Worm (Caenorhabditis elegans) whole organism, late embryonic: Measurements from ENCODE around the gene Y70C5C.1.

ENCODE experiments used
- C38D4.7 ChIP-seq: fragments of 200-800 bp; sonication (Bioruptor generic); optimal IDR thresholded peaks from 2 replicates; lab custom pipeline; 2018; ENCODE audit warnings: mild to moderate bottlenecking, missing genetic modification characterization, moderate library complexity, missing compliant biosample characterization
- F13H6.1 ChIP-seq: sonication (generic microtip); optimal IDR thresholded peaks from 2 replicates; lab custom pipeline; 2016; ENCODE audit warnings: missing genetic modification characterization, missing compliant biosample characterization
- K02D7.2 ChIP-seq: sonication (generic microtip); optimal IDR thresholded peaks from 2 replicates; lab custom pipeline; 2017; ENCODE audit warnings: mild to moderate bottlenecking, missing genetic modification characterization, missing compliant biosample characterization
- K09A11.1 ChIP-seq: sonication (generic microtip); optimal IDR thresholded peaks from 2 replicates; lab custom pipeline; 2017; ENCODE audit warnings: antibody characterized with exemption, mild to moderate bottlenecking, missing genetic modification characterization, missing compliant biosample characterization; ENCODE audit not compliant: insufficient read depth
- ceh-18 ChIP-seq: sonication (generic microtip); optimal IDR thresholded peaks from 2 replicates; lab custom pipeline; 2016; ENCODE audit warnings: missing genetic modification characterization, missing compliant biosample characterization
- ceh-2 ChIP-seq: sonication (generic microtip); optimal IDR thresholded peaks from 2 replicates; lab custom pipeline; 2016; ENCODE audit warnings: missing genotype, missing genetic modification characterization, missing compliant biosample characterization
- ceh-22 ChIP-seq: sonication (generic microtip); optimal IDR thresholded peaks from 2 replicates; lab custom pipeline; 2017; ENCODE audit warnings: missing biosample characterization, missing genetic modification characterization
- ceh-24 ChIP-seq: sonication (generic microtip); optimal IDR thresholded peaks from 2 replicates; lab custom pipeline; 2016; ENCODE audit warnings: mild to moderate bottlenecking, missing genetic modification characterization, missing compliant biosample characterization
- ceh-31 ChIP-seq: sonication (generic microtip); optimal IDR thresholded peaks from 2 replicates; lab custom pipeline; 2016; ENCODE audit warnings: missing genetic modification characterization, missing compliant biosample characterization
- ceh-34 ChIP-seq: sonication (generic microtip); optimal IDR thresholded peaks from 2 replicates; lab custom pipeline; 2016; ENCODE audit warnings: mild to moderate bottlenecking, missing genetic modification characterization, missing compliant biosample characterization
- ceh-45 ChIP-seq: fragments of 200-800 bp; sonication (Bioruptor generic); IDR thresholded peaks from 2 replicates; pipeline ENCODE4 v1.3.6; 2022; ENCODE audit warnings: missing genetic modification reagents, missing genetic modification characterization, missing compliant biosample characterization
- ceh-48 ChIP-seq: sonication (generic microtip); optimal IDR thresholded peaks from 2 replicates; lab custom pipeline; 2016; ENCODE audit warnings: missing genetic modification characterization, inconsistent platforms, missing compliant biosample characterization
- ceh-6 ChIP-seq: fragments of 200-800 bp; sonication (Bioruptor generic); optimal IDR thresholded peaks from 2 replicates; lab custom pipeline; 2018; ENCODE audit warnings: mild to moderate bottlenecking, missing genetic modification characterization, missing compliant biosample characterization
- dmd-4 ChIP-seq: sonication (generic microtip); optimal IDR thresholded peaks from 2 replicates; lab custom pipeline; 2016; ENCODE audit warnings: borderline replicate concordance, missing genetic modification characterization, missing compliant biosample characterization
- dve-1 ChIP-seq: sonication (generic microtip); optimal IDR thresholded peaks from 2 replicates; lab custom pipeline; 2017; ENCODE audit warnings: antibody characterized with exemption, mild to moderate bottlenecking, missing genetic modification characterization, missing compliant biosample characterization
- elt-2 ChIP-seq: sonication (generic microtip); optimal IDR thresholded peaks from 2 replicates; lab custom pipeline; 2016; ENCODE audit warnings: missing genetic modification reagents, missing genetic modification characterization, missing compliant biosample characterization
- ets-4 ChIP-seq: sonication (generic microtip); optimal IDR thresholded peaks from 2 replicates; lab custom pipeline; 2016; ENCODE audit warnings: missing genetic modification characterization, missing compliant biosample characterization
- eyg-1 ChIP-seq: sonication (generic microtip); optimal IDR thresholded peaks from 2 replicates; lab custom pipeline; 2016; ENCODE audit warnings: missing genotype, missing genetic modification characterization, missing compliant biosample characterization
- gmeb-2 ChIP-seq: sonication (generic microtip); optimal IDR thresholded peaks from 2 replicates; lab custom pipeline; 2016; ENCODE audit warnings: missing genetic modification characterization, inconsistent platforms, missing compliant biosample characterization
- hlh-13 ChIP-seq: fragments of 200-800 bp; sonication (Bioruptor generic); optimal IDR thresholded peaks from 2 replicates; lab custom pipeline; 2018; ENCODE audit warnings: mild to moderate bottlenecking, missing genetic modification characterization, missing compliant biosample characterization
- hlh-15 ChIP-seq: sonication (generic microtip); optimal IDR thresholded peaks from 2 replicates; lab custom pipeline; 2016; ENCODE audit warnings: missing genetic modification characterization, missing compliant biosample characterization
- hlh-30 ChIP-seq: sonication (generic microtip); optimal IDR thresholded peaks from 2 replicates; lab custom pipeline; 2017; ENCODE audit warnings: antibody characterized with exemption, missing genetic modification characterization, missing compliant biosample characterization; ENCODE audit not compliant: insufficient read depth
- hlh-6 ChIP-seq: sonication (generic microtip); optimal IDR thresholded peaks from 2 replicates; lab custom pipeline; 2016; ENCODE audit warnings: missing genotype, missing genetic modification characterization, missing compliant biosample characterization
- hlh-8 ChIP-seq: sonication (generic microtip); optimal IDR thresholded peaks from 2 replicates; lab custom pipeline; 2016; ENCODE audit warnings: missing genotype, missing genetic modification characterization, missing compliant biosample characterization
- lin-11 ChIP-seq: fragments of 200-800 bp; sonication (Bioruptor generic); optimal IDR thresholded peaks from 2 replicates; lab custom pipeline; 2018; ENCODE audit warnings: mild to moderate bottlenecking, missing genetic modification characterization, missing compliant biosample characterization
- madf-2 ChIP-seq: sonication (generic microtip); optimal IDR thresholded peaks from 2 replicates; lab custom pipeline; 2017; ENCODE audit warnings: missing genetic modification characterization, missing compliant biosample characterization
- mec-3 ChIP-seq: sonication (generic microtip); optimal IDR thresholded peaks from 2 replicates; lab custom pipeline; 2016; ENCODE audit warnings: borderline replicate concordance, missing genetic modification characterization, missing compliant biosample characterization
- nfya-1 ChIP-seq: sonication (generic microtip); optimal IDR thresholded peaks from 2 replicates; lab custom pipeline; 2017; ENCODE audit warnings: missing genetic modification characterization, mild to moderate bottlenecking, missing compliant biosample characterization, antibody characterized with exemption, moderate library complexity
- nhr-232 ChIP-seq: sonication (generic microtip); optimal IDR thresholded peaks from 2 replicates; lab custom pipeline; 2016; ENCODE audit warnings: missing genetic modification characterization, missing compliant biosample characterization
- npax-4 ChIP-seq: sonication (generic microtip); optimal IDR thresholded peaks from 2 replicates; lab custom pipeline; 2016; ENCODE audit warnings: missing genetic modification characterization, missing compliant biosample characterization
- odd-2 ChIP-seq: sonication (generic microtip); optimal IDR thresholded peaks from 2 replicates; lab custom pipeline; 2017; ENCODE audit warnings: antibody characterized with exemption, mild to moderate bottlenecking, missing genetic modification characterization, missing compliant biosample characterization
- pax-1 ChIP-seq: fragments of 150-350 bp; optimal IDR thresholded peaks from 2 replicates; lab custom pipeline; 2014; ENCODE audit warnings: missing biosample characterization, missing genetic modification characterization
- pha-2 ChIP-seq: sonication (generic microtip); optimal IDR thresholded peaks from 2 replicates; lab custom pipeline; 2017; ENCODE audit warnings: mild to moderate bottlenecking, missing genetic modification characterization, missing compliant biosample characterization
- pha-4 ChIP-seq: fragments of 150-350 bp; optimal IDR thresholded peaks from 2 replicates; lab custom pipeline; 2018; ENCODE audit warnings: missing biosample characterization, missing genetic modification reagents, missing genetic modification characterization
- pqm-1 ChIP-seq: sonication (generic microtip); optimal IDR thresholded peaks from 2 replicates; lab custom pipeline; 2016; ENCODE audit warnings: missing genetic modification characterization, missing compliant biosample characterization
- pros-1 ChIP-seq: fragments of 150-350 bp; optimal IDR thresholded peaks from 2 replicates; lab custom pipeline; 2014; ENCODE audit warnings: missing biosample characterization, missing genetic modification reagents, missing genetic modification characterization
- ref-2 ChIP-seq: sonication (generic microtip); optimal IDR thresholded peaks from 2 replicates; lab custom pipeline; 2016; ENCODE audit warnings: missing genetic modification characterization, missing compliant biosample characterization
- sdc-2 ChIP-seq: sonication (generic microtip); optimal IDR thresholded peaks from 2 replicates; lab custom pipeline; 2016; ENCODE audit warnings: missing genotype, missing genetic modification characterization, missing compliant biosample characterization
- sox-2 ChIP-seq: fragments of 200-800 bp; sonication (Bioruptor generic); IDR thresholded peaks from 2 replicates; pipeline ENCODE4 v1.3.6; 2022; ENCODE audit warnings: missing genetic modification reagents, missing genetic modification characterization, missing compliant biosample characterization
- sox-4 ChIP-seq: sonication (generic microtip); optimal IDR thresholded peaks from 2 replicates; lab custom pipeline; 2017; ENCODE audit warnings: mild to moderate bottlenecking, missing genetic modification characterization, inconsistent platforms, missing compliant biosample characterization
- syd-9 ChIP-seq: sonication (generic microtip); optimal IDR thresholded peaks from 2 replicates; lab custom pipeline; 2016; ENCODE audit warnings: mild to moderate bottlenecking, missing genetic modification characterization, moderate library complexity, missing compliant biosample characterization
- tbx-7 ChIP-seq: sonication (generic microtip); optimal IDR thresholded peaks from 2 replicates; lab custom pipeline; 2016; ENCODE audit warnings: missing genotype, missing genetic modification characterization, missing compliant biosample characterization
- unc-3 ChIP-seq, 2 experiments: fragments of 200-800 bp in 1 of 2; sonication (Bioruptor generic) in 1 of 2; sonication (generic microtip) in 1 of 2; conservative IDR thresholded peaks in 1 of 2; optimal IDR thresholded peaks in 1 of 2; 2 replicates each; pipeline versions ENCODE4 v1.3.6 to Lab custom; 2016 to 2022; ENCODE audit warnings: missing compliant biosample characterization in 2 of 2, missing genetic modification characterization in 2 of 2, missing genetic modification reagents in 1 of 2
- unc-42 ChIP-seq: sonication (generic microtip); optimal IDR thresholded peaks from 2 replicates; lab custom pipeline; 2016; ENCODE audit warnings: missing genotype, missing genetic modification characterization, missing compliant biosample characterization
- unc-55 ChIP-seq: sonication (generic microtip); optimal IDR thresholded peaks from 2 replicates; lab custom pipeline; 2017; ENCODE audit warnings: missing biosample characterization, missing genetic modification reagents, missing genetic modification characterization
- unc-86 ChIP-seq: sonication (generic microtip); optimal IDR thresholded peaks from 2 replicates; lab custom pipeline; 2016; ENCODE audit warnings: missing genetic modification characterization, missing compliant biosample characterization
- ztf-16 ChIP-seq: sonication (generic microtip); optimal IDR thresholded peaks from 2 replicates; lab custom pipeline; 2017; ENCODE audit warnings: missing genetic modification characterization, missing compliant biosample characterization

Y70C5C.1 gene

DNA sequence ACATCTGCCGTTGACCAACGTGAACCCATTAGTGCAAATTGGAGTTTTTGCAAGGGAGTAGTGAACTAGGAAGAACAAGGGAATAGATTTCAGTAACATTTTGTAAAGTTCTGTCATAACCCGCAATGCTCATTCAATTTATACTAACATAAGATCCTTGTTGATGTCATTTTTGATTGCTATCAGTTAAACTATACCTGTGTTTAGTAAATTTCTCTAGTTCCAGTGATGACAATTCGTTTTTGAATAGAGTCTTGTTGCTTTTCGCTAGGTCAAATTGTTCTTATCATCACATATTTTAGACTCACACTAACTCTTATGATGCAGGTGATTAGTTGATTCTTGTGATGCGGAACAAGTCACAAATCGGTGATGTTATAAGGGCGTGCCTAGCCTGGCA, 6.5 kb downstream of the Y70C5C.1 start, which contains the start of gene clec-9:
clec-9 (minus strand) TSS at position 101 of the 400 bp plus-strand sequence.
- no peak for TF ChIP-seq ref-2 (tag; lab: Kevin White, UChicago)
- no peak for TF ChIP-seq ceh-48 (tag; lab: Kevin White, UChicago)
- no peak for TF ChIP-seq hlh-8 (tag; lab: Kevin White, UChicago)
- TF ChIP-seq odd-2 (tag; lab: Kevin White, UChicago) = no peak
- TF ChIP-seq ceh-34 (tag; lab: Kevin White, UChicago) = no peak

DNA sequence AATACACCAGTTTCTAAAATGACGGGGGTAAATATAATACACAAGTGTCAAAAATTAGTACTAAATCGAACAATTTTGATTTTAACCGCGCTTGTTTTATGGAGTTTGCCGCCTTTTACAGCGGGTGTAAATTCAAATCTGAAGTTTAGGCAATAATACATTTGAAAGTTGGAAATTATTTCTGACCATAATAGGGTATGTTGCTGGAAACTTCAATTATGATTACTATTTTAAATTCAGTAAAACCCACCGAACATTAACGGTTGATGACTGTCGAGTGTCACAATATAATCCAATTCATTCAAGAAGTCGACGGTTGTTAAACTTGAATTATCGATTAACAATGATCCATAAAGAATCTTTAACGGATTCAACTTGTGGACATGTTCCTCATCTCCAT, 13.8 kb downstream of the Y70C5C.1 start:
- TF ChIP-seq unc-86 (tag; lab: Kevin White, UChicago) (no peak), ceh-6 (GFP tag; lab: Kevin White, UChicago) (no peak), gmeb-2 (tag; lab: Kevin White, UChicago) (no peak), ceh-31 (tag; lab: Kevin White, UChicago) (no peak), npax-4 (tag; lab: Kevin White, UChicago) (no peak), dmd-4 (tag; lab: Kevin White, UChicago) (no peak), mec-3 (tag; lab: Kevin White, UChicago) (no peak), pha-4 (tag; lab: Kevin White, UChicago) (no peak), ceh-34 (tag; lab: Kevin White, UChicago) (no peak), ceh-22 (tag; lab: Kevin White, UChicago) (no peak), hlh-15 (tag; lab: Kevin White, UChicago) (no peak), nfya-1 (tag; lab: Kevin White, UChicago) (no peak), eyg-1 (tag; lab: Kevin White, UChicago) (no peak), nhr-232 (tag; lab: Kevin White, UChicago) (no peak), ceh-45 (no peak), K09A11.1 (tag; lab: Kevin White, UChicago) (no peak), pax-1 (no peak), ceh-18 (tag; lab: Kevin White, UChicago) (no peak), F13H6.1 (tag; lab: Kevin White, UChicago) (no peak), K02D7.2 (no peak)
- TF ChIP-seq, all 69 proteins: peak for 0

- TF ChIP-seq ets-4 (no peak), K02D7.2 (no peak), tbx-7 (tag; lab: Kevin White, UChicago) (no peak), elt-2 (no peak), hlh-13 (no peak), dve-1 (tag; lab: Kevin White, UChicago) (no peak), ceh-24 (no peak), pha-2 (tag; lab: Kevin White, UChicago) (no peak), lin-11 (tag; lab: Kevin White, UChicago) (no peak), hlh-6 (no peak), sox-2 (GFP tag; lab: Robert Waterston, UW) (no peak), madf-2 (tag; lab: Kevin White, UChicago) (no peak), syd-9 (tag; lab: Kevin White, UChicago) (no peak), unc-55 (no peak)
Observed at ce11 chrV:16716574-16716973, 16.6 kb downstream of the Y70C5C.1 start, which contains the start of gene srh-137. srh-137 (minus strand) TSS chrV:16716674.

DNA sequence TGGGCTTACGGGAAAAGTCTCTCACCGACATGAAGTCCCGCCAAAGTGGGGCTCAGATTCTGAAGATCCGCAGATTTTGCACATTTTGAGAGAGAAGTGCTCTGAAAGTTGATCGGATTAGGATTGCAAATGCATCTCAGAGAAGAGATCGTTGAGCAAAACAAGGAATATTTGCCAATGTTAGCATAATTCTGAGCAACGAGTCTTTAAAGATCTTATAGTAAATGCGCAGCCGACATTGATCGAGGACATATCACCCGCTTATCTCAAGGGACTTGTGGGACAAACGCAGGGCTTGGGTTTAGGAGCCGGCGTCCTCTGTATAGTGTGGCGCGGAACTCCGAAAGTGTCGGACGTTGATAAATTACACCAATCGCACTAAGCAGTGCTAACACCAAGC, 23.7 kb downstream of the Y70C5C.1 start, which contains the start of gene nhr-112:
nhr-112 (minus strand) TSS at position 101 of the 400 bp plus-strand sequence.
- TF ChIP-seq elt-2 = no peak
- TF ChIP-seq unc-3 (GFP tag; conservative IDR thresholded peaks at IDR 0.05; lab: Robert Waterston, UW) = no peak
- TF ChIP-seq unc-3 (tag; optimal IDR thresholded peaks at IDR 0.05; lab: Kevin White, UChicago) = no peak
- no peak for TF ChIP-seq C38D4.7 (GFP tag; lab: Kevin White, UChicago)
- no peak for TF ChIP-seq pqm-1 (tag; lab: Kevin White, UChicago)
- no peak for TF ChIP-seq F13H6.1 (tag; lab: Kevin White, UChicago)
- TF ChIP-seq pros-1 (tag; lab: Kevin White, UChicago) = no peak
- no peak for TF ChIP-seq hlh-30 (tag; lab: Kevin White, UChicago)
- no peak for TF ChIP-seq ztf-16 (tag; lab: Kevin White, UChicago)
- TF ChIP-seq sox-4 (tag; lab: Kevin White, UChicago) = no peak
- TF ChIP-seq hlh-8 (tag; lab: Kevin White, UChicago) = no peak
- TF ChIP-seq nfya-1 (tag; lab: Kevin White, UChicago) = no peak
- no peak for TF ChIP-seq pha-4 (tag; lab: Kevin White, UChicago)
- TF ChIP-seq sdc-2 (tag; lab: Kevin White, UChicago) = no peak
- no peak for TF ChIP-seq K09A11.1 (tag; lab: Kevin White, UChicago)
- no peak for TF ChIP-seq unc-42 (tag; lab: Kevin White, UChicago)
- TF ChIP-seq lin-11 (tag; lab: Kevin White, UChicago) = no peak
- TF ChIP-seq ceh-2 (tag; lab: Kevin White, UChicago) = no peak
- TF ChIP-seq gmeb-2 (tag; lab: Kevin White, UChicago) = no peak
- TF ChIP-seq hlh-6 = no peak
- no peak for TF ChIP-seq pha-2 (tag; lab: Kevin White, UChicago)
- TF ChIP-seq, all 69 proteins: peak for 0
